Fruit fly (Drosophila melanogaster): ENCODE measurements around the gene Sam-S.

The Sam-S gene

dm6 chr2L:153142-153541 lies 46.4 kb downstream of the Sam-S start, which contains the start of gene CG42399:
TSS of gene CG42399 (minus strand) at chr2L:153300.
- TF ChIP-seq CG13204 (GFP tag; optimal IDR thresholded peaks at IDR 0.05) (no peak), Pif1A (GFP tag; optimal IDR thresholded peaks at IDR 0.05) (no peak), CG32121 (GFP tag; IDR thresholded peaks at IDR 0.05) (no peak), CG8301 (tag; optimal IDR thresholded peaks at IDR 0.05) (no peak), CG15710 (tag; optimal IDR thresholded peaks at IDR 0.05) (no peak), Ets98B (GFP tag; IDR thresholded peaks at IDR 0.05) (no peak), EcR (GFP tag; optimal IDR thresholded peaks at IDR 0.05) (no peak), CG17806 (tag; optimal IDR thresholded peaks at IDR 0.05) (no peak), gl (tag; optimal IDR thresholded peaks at IDR 0.05) (no peak), CG12605 (GFP tag; IDR thresholded peaks at IDR 0.05) (no peak)

dm6 chr2L:155215-155712 lies 48.6 kb downstream of the Sam-S start, which contains the start of gene Pus10:
TSS of gene Pus10 (minus strand) at chr2L:155305.
- TF ChIP-seq Ets98B (GFP tag; IDR thresholded peaks at IDR 0.05): no peak
- no peak for TF ChIP-seq CG14655 (GFP tag; optimal IDR thresholded peaks at IDR 0.05)
- TF ChIP-seq CG8301 (tag; optimal IDR thresholded peaks at IDR 0.05): no peak

- no peak for TF ChIP-seq CG14655 (GFP tag; optimal IDR thresholded peaks at IDR 0.05)
- peak; percentile 4 for TF ChIP-seq CG15710 (tag; optimal IDR thresholded peaks at IDR 0.05)
These were observed 49.3 kb downstream of the Sam-S start, which contains the start of gene CG3436 for dm6 chr2L:155994-156393. TSS of gene CG3436 (plus strand) at chr2L:156029.

dm6 chr2L:158649-159257 lies 52.0 kb downstream of the Sam-S start, which contains the start of the genes CG33635 and spen:
TSS of gene CG33635 (minus strand) at chr2L:158664.
TSS of gene spen (plus strand) at chr2L:159032.
- no peak for TF ChIP-seq CG9948 (tag; optimal IDR thresholded peaks at IDR 0.05)
- TF ChIP-seq CG15710 (tag; optimal IDR thresholded peaks at IDR 0.05): no peak
- no peak for TF ChIP-seq CG14655 (GFP tag; optimal IDR thresholded peaks at IDR 0.05)
- TF ChIP-seq gl (tag; optimal IDR thresholded peaks at IDR 0.05): peak; percentile 18
- peak; percentile 17 for TF ChIP-seq Snoo (tag; optimal IDR thresholded peaks at IDR 0.05)
- TF ChIP-seq CG32121 (GFP tag; IDR thresholded peaks at IDR 0.05): no peak
- no peak for TF ChIP-seq CG13204 (GFP tag; optimal IDR thresholded peaks at IDR 0.05)
- peak; percentile 54 for TF ChIP-seq Pif1B (GFP tag; optimal IDR thresholded peaks at IDR 0.05)
- TF ChIP-seq rn (GFP tag; IDR thresholded peaks at IDR 0.05): no peak
- no peak for TF ChIP-seq fd96Ca (GFP tag; IDR thresholded peaks at IDR 0.05)
- no peak for TF ChIP-seq CG12605 (GFP tag; IDR thresholded peaks at IDR 0.05)
- peak; percentile 14 for TF ChIP-seq CG34367 (tag; optimal IDR thresholded peaks at IDR 0.05)
- TF ChIP-seq CG8301 (tag; optimal IDR thresholded peaks at IDR 0.05): no peak
- peak; percentile 7 for TF ChIP-seq CG8159 (tag; optimal IDR thresholded peaks at IDR 0.05)
- no peak for TF ChIP-seq Pif1A (GFP tag; optimal IDR thresholded peaks at IDR 0.05)
- no peak for TF ChIP-seq CG10348 (GFP tag; IDR thresholded peaks at IDR 0.05)
- TF ChIP-seq CG4496 (GFP tag; IDR thresholded peaks at IDR 0.05): no peak
- no peak for TF ChIP-seq Ets98B (GFP tag; IDR thresholded peaks at IDR 0.05)
- TF ChIP-seq D1 (tag; optimal IDR thresholded peaks at IDR 0.05): no peak
- no peak for TF ChIP-seq CG17806 (tag; optimal IDR thresholded peaks at IDR 0.05)
- TF ChIP-seq EcR (GFP tag; optimal IDR thresholded peaks at IDR 0.05): peak; percentile 66

dm6 chr2L:160581-161452 lies 54.1 kb downstream of the Sam-S start:
- TF ChIP-seq fd96Ca (GFP tag; IDR thresholded peaks at IDR 0.05) (no peak), rn (GFP tag; IDR thresholded peaks at IDR 0.05) (no peak), CG8159 (tag; optimal IDR thresholded peaks at IDR 0.05) (peak; percentile 72), gl (tag; optimal IDR thresholded peaks at IDR 0.05) (peak; percentile 94), CG34367 (tag; optimal IDR thresholded peaks at IDR 0.05) (peak; percentile 77), CG10348 (GFP tag; IDR thresholded peaks at IDR 0.05) (no peak), Ets98B (GFP tag; IDR thresholded peaks at IDR 0.05) (no peak), CG9948 (tag; optimal IDR thresholded peaks at IDR 0.05) (peak; percentile 64), Pif1B (GFP tag; optimal IDR thresholded peaks at IDR 0.05) (peak; percentile 92), Pif1A (GFP tag; optimal IDR thresholded peaks at IDR 0.05) (peak; percentile 89), CG12605 (GFP tag; IDR thresholded peaks at IDR 0.05) (no peak), Snoo (tag; optimal IDR thresholded peaks at IDR 0.05) (peak; percentile 77), CG15710 (tag; optimal IDR thresholded peaks at IDR 0.05) (peak; percentile 90), CG4496 (GFP tag; IDR thresholded peaks at IDR 0.05) (no peak), CG13204 (GFP tag; optimal IDR thresholded peaks at IDR 0.05) (peak; percentile 85), CG32121 (GFP tag; IDR thresholded peaks at IDR 0.05) (no peak), CG8301 (tag; optimal IDR thresholded peaks at IDR 0.05) (peak; percentile 73), CG14655 (GFP tag; optimal IDR thresholded peaks at IDR 0.05) (peak; percentile 88), CG17806 (tag; optimal IDR thresholded peaks at IDR 0.05) (peak; percentile 62), D1 (tag; optimal IDR thresholded peaks at IDR 0.05) (peak; percentile 4), EcR (GFP tag; optimal IDR thresholded peaks at IDR 0.05) (peak; percentile 69)

Measured in whole organism, pupa.